Fruit fly (Drosophila melanogaster) whole organism, wandering third instar larva: ENCODE results near the gene Cyp310a1.

Experiments used
- Abd-B ChIP-seq: fragments of >200 bp; optimal IDR thresholded peaks from 2 replicates; lab custom pipeline; 2017; ENCODE audit warnings: missing biosample characterization, missing genetic modification characterization
- CG32264 ChIP-seq: fragments of 200-800 bp; sonication (Bioruptor generic); optimal IDR thresholded peaks from 2 replicates; lab custom pipeline; 2016; ENCODE audit warnings: missing biosample characterization, missing genetic modification characterization
- CG9705 ChIP-seq: fragments of 200-800 bp; sonication (Bioruptor generic); optimal IDR thresholded peaks from 2 replicates; lab custom pipeline; 2018; ENCODE audit warnings: missing biosample characterization, mild to moderate bottlenecking, missing genetic modification characterization
- CrebA ChIP-seq: fragments of 200-800 bp; sonication (Bioruptor generic); optimal IDR thresholded peaks from 2 replicates; lab custom pipeline; 2016; ENCODE audit warnings: missing biosample characterization, mild to moderate bottlenecking, missing genetic modification characterization, borderline replicate concordance
- Dfd ChIP-seq: fragments of >200 bp; optimal IDR thresholded peaks from 2 replicates; lab custom pipeline; 2017; ENCODE audit warnings: missing biosample characterization, missing genetic modification characterization
- Dif ChIP-seq: fragments of 200-275, 200-300 bp; sonication (Bioruptor generic); optimal IDR thresholded peaks from 2 replicates; lab custom pipeline; 2018; ENCODE audit warnings: missing biosample characterization, missing genetic modification characterization; ENCODE audit not compliant: partially characterized antibody
- GATAd ChIP-seq: sonication (Bioruptor generic); optimal IDR thresholded peaks from 2 replicates; lab custom pipeline; 2016; ENCODE audit warnings: missing biosample characterization, missing genetic modification characterization
- HLH106 ChIP-seq: fragments of 200-800 bp; optimal IDR thresholded peaks from 3 replicates; lab custom pipeline; 2019; ENCODE audit warnings: missing biosample characterization, mild to moderate bottlenecking, missing genetic modification characterization, moderate library complexity
- Hnf4 ChIP-seq: fragments of 200-800 bp; sonication (Bioruptor generic); optimal IDR thresholded peaks from 2 replicates; lab custom pipeline; 2016; ENCODE audit warnings: missing biosample characterization, mild to moderate bottlenecking, missing genetic modification characterization
- Hr83 ChIP-seq: fragments of 200-300 bp; sonication (Bioruptor generic); optimal IDR thresholded peaks from 2 replicates; lab custom pipeline; 2016; ENCODE audit warnings: missing biosample characterization, mild to moderate bottlenecking, missing genetic modification characterization, moderate library complexity; ENCODE audit not compliant: poor library complexity, severe bottlenecking
- Jra ChIP-seq: sonication (Bioruptor generic); optimal IDR thresholded peaks from 2 replicates; lab custom pipeline; 2016; ENCODE audit warnings: missing biosample characterization, missing genetic modification characterization
- Mio ChIP-seq: sonication (Bioruptor generic); optimal IDR thresholded peaks from 2 replicates; lab custom pipeline; 2016; ENCODE audit warnings: missing biosample characterization, missing genetic modification characterization
- Myc ChIP-seq: fragments of >200 bp; optimal IDR thresholded peaks from 2 replicates; lab custom pipeline; 2017
- N ChIP-seq: fragments of >200 bp; optimal IDR thresholded peaks from 2 replicates; lab custom pipeline; 2018; ENCODE audit warnings: missing biosample characterization, missing external identifiers, missing genetic modification characterization
- OdsH ChIP-seq: fragments of 200-800 bp; sonication (Bioruptor generic); optimal IDR thresholded peaks from 2 replicates; lab custom pipeline; 2016; ENCODE audit warnings: missing biosample characterization, mild to moderate bottlenecking, missing genetic modification characterization
- Rel ChIP-seq, 2 experiments: fragments of 200-800 bp; sonication (Bioruptor generic) in 1 of 2; optimal IDR thresholded peaks; 2 replicates in 1 of 2; 3 replicates in 1 of 2; lab custom pipeline; 2016 to 2019; ENCODE audit warnings: mild to moderate bottlenecking in 2 of 2, missing biosample characterization in 2 of 2, missing genetic modification characterization in 2 of 2, moderate library complexity in 1 of 2
- Sp1 ChIP-seq: fragments of 200-800 bp; sonication (Bioruptor generic); optimal IDR thresholded peaks from 3 replicates; lab custom pipeline; 2019; ENCODE audit warnings: missing biosample characterization, mild to moderate bottlenecking, missing genetic modification characterization, moderate library complexity
- Vsx2 ChIP-seq: fragments of 200-300, 225-300 bp; sonication (Bioruptor generic); optimal IDR thresholded peaks from 2 replicates; lab custom pipeline; 2018; ENCODE audit warnings: missing biosample characterization, missing genetic modification characterization; ENCODE audit not compliant: partially characterized antibody
- br ChIP-seq: fragments of 200-800 bp; sonication (Bioruptor generic); optimal IDR thresholded peaks from 2 replicates; lab custom pipeline; 2016; ENCODE audit warnings: missing biosample characterization, missing genetic modification characterization
- brk ChIP-seq: fragments of 200-800 bp; sonication (Bioruptor generic); optimal IDR thresholded peaks from 2 replicates; lab custom pipeline; 2016; ENCODE audit warnings: missing biosample characterization, mild to moderate bottlenecking, missing genetic modification characterization
- dl ChIP-seq, 2 experiments: fragments of 175-275, 200-275 bp in 1 of 2; fragments of 200-275 bp in 1 of 2; sonication (Bioruptor generic); optimal IDR thresholded peaks; lab custom pipeline; 2018; ENCODE audit warnings: mild to moderate bottlenecking in 2 of 2, missing biosample characterization in 2 of 2, missing genetic modification characterization in 2 of 2, moderate library complexity in 2 of 2; ENCODE audit not compliant: partially characterized antibody in 2 of 2, insufficient read depth in 1 of 2
- dmrt93B ChIP-seq: fragments of 200-800 bp; sonication (Bioruptor generic); optimal IDR thresholded peaks from 2 replicates; lab custom pipeline; 2018; ENCODE audit warnings: missing biosample characterization, mild to moderate bottlenecking, missing genetic modification characterization
- dsf ChIP-seq: sonication (Bioruptor generic); optimal IDR thresholded peaks from 2 replicates; lab custom pipeline; 2016; ENCODE audit warnings: missing biosample characterization, missing genetic modification characterization, borderline replicate concordance
- ey ChIP-seq: fragments of 200-800 bp; sonication (Bioruptor generic); optimal IDR thresholded peaks from 2 replicates; lab custom pipeline; 2016; ENCODE audit warnings: missing biosample characterization, missing genetic modification characterization
- foxo ChIP-seq, 2 experiments: fragments of 200-800 bp; sonication (Bioruptor generic); optimal IDR thresholded peaks; 2 replicates in 1 of 2; 3 replicates in 1 of 2; lab custom pipeline; 2016 to 2017; ENCODE audit warnings: missing biosample characterization in 2 of 2, missing genetic modification characterization in 2 of 2
- fru ChIP-seq: fragments of 200-800 bp; sonication (Bioruptor generic); optimal IDR thresholded peaks from 3 replicates; lab custom pipeline; 2016; ENCODE audit warnings: missing biosample characterization, mild to moderate bottlenecking, missing genetic modification characterization
- h ChIP-seq: fragments of 200-800 bp; sonication (Bioruptor generic); optimal IDR thresholded peaks from 3 replicates; lab custom pipeline; 2016; ENCODE audit warnings: missing biosample characterization, mild to moderate bottlenecking, missing genetic modification characterization
- jim ChIP-seq: fragments of 175-275, 200-325 bp; sonication (Bioruptor generic); optimal IDR thresholded peaks from 2 replicates; lab custom pipeline; 2016; ENCODE audit warnings: missing biosample characterization, mild to moderate bottlenecking, missing genetic modification characterization
- lola ChIP-seq: fragments of >200 bp; optimal IDR thresholded peaks from 2 replicates; lab custom pipeline; 2017; ENCODE audit warnings: missing biosample characterization, missing genetic modification characterization
- psq ChIP-seq: fragments of 200-800 bp; sonication (Bioruptor generic); optimal IDR thresholded peaks from 3 replicates; lab custom pipeline; 2017; ENCODE audit warnings: missing biosample characterization, mild to moderate bottlenecking, missing genetic modification characterization, moderate library complexity
- rgr ChIP-seq: fragments of 200-800 bp; sonication (Bioruptor generic); optimal IDR thresholded peaks from 3 replicates; lab custom pipeline; 2016; ENCODE audit warnings: missing biosample characterization, mild to moderate bottlenecking, missing genetic modification characterization
- sage ChIP-seq: fragments of 200-800 bp; sonication (Bioruptor generic); optimal IDR thresholded peaks from 2 replicates; lab custom pipeline; 2016; ENCODE audit warnings: missing biosample characterization, mild to moderate bottlenecking, missing genetic modification characterization
- sv ChIP-seq: fragments of 200-800 bp; sonication (Bioruptor generic); optimal IDR thresholded peaks from 3 replicates; lab custom pipeline; 2016; ENCODE audit warnings: missing biosample characterization, missing genetic modification characterization
- tai ChIP-seq: sonication (Bioruptor generic); optimal IDR thresholded peaks from 2 replicates; lab custom pipeline; 2016; ENCODE audit warnings: missing biosample characterization, missing genetic modification characterization
- woc ChIP-seq: sonication (Bioruptor generic); optimal IDR thresholded peaks from 2 replicates; lab custom pipeline; 2016; ENCODE audit warnings: missing biosample characterization, mild to moderate bottlenecking, missing genetic modification characterization

Gene Cyp310a1

dm6 chr2L:18626987-18627386 is 25.8 kb downstream of the Cyp310a1 start:
- TF ChIP-seq br (GFP tag; lab: Kevin White, UChicago) (peak; percentile 84), lola (GFP tag; lab: Kevin White, UChicago) (no peak), sv (peak; percentile 72), dl (GFP tag; optimal IDR thresholded peaks at IDR 0.05; lab: Kevin White, UChicago; ENCODE audit: insufficient read depth in 1 of 2, partially characterized antibody in 2 of 2) (no peak), HLH106 (tag; lab: Kevin White, UChicago) (peak; percentile 45), Mio (GFP tag; lab: Kevin White, UChicago) (no peak), tai (GFP tag; lab: Kevin White, UChicago) (peak; percentile 84), rgr (peak; percentile 92), sage (peak; percentile 61), jim (peak; percentile 82), Abd-B (GFP tag; lab: Kevin White, UChicago) (no peak), psq (GFP tag; lab: Kevin White, UChicago) (peak; percentile 67), CG9705 (GFP tag; lab: Kevin White, UChicago) (peak; percentile 14), OdsH (GFP tag; lab: Kevin White, UChicago) (peak; percentile 91), Hr83 (GFP tag; lab: Kevin White, UChicago) (peak; percentile 95), Rel (GFP tag; optimal IDR thresholded peaks at IDR 0.05; lab: Kevin White, UChicago) (peak; percentile 37), Rel (tag; optimal IDR thresholded peaks at IDR 0.05; lab: Kevin White, UChicago) (peak; percentile 61), h (peak; percentile 92), Sp1 (GFP tag; lab: Kevin White, UChicago) (peak; percentile 69), brk (GFP tag; lab: Kevin White, UChicago) (peak; percentile 87), Myc (lab: Kevin White, UChicago) (no peak), fru (GFP tag; lab: Kevin White, UChicago) (peak; percentile 79), CG32264 (GFP tag; lab: Kevin White, UChicago) (peak; percentile 78), woc (GFP tag; lab: Kevin White, UChicago) (peak; percentile 10), dmrt93B (GFP tag; lab: Kevin White, UChicago) (peak; percentile 38), Jra (peak; percentile 78), N (GFP tag; lab: Kevin White, UChicago) (no peak), CrebA (GFP tag; lab: Kevin White, UChicago) (peak; percentile 69), dsf (peak; percentile 46), GATAd (GFP tag; lab: Kevin White, UChicago) (no peak), ey (peak; percentile 63), Vsx2 (GFP tag; lab: Kevin White, UChicago) (no peak), foxo (GFP tag; optimal IDR thresholded peaks at IDR 0.05; lab: Kevin White, UChicago) (peak; percentile 26 to 76), Dfd (GFP tag; lab: Kevin White, UChicago) (no peak), Hnf4 (peak; percentile 90)
- TF ChIP-seq, all 38 proteins: peak for 25

dm6 chr2L:18625470-18625869 is 27.3 kb downstream of the Cyp310a1 start:
- TF ChIP-seq brk (GFP tag; lab: Kevin White, UChicago) (no peak), Dif (GFP tag; lab: Kevin White, UChicago) (no peak), OdsH (GFP tag; lab: Kevin White, UChicago) (no peak), Vsx2 (GFP tag; lab: Kevin White, UChicago) (no peak), GATAd (GFP tag; lab: Kevin White, UChicago) (no peak), CG9705 (GFP tag; lab: Kevin White, UChicago) (no peak), h (no peak), HLH106 (tag; lab: Kevin White, UChicago) (no peak), Jra (no peak), dsf (no peak), dl (GFP tag; optimal IDR thresholded peaks at IDR 0.05; lab: Kevin White, UChicago; ENCODE audit: insufficient read depth in 1 of 2, partially characterized antibody in 2 of 2) (no peak), Sp1 (GFP tag; lab: Kevin White, UChicago) (no peak), psq (GFP tag; lab: Kevin White, UChicago) (no peak), fru (GFP tag; lab: Kevin White, UChicago) (no peak), woc (GFP tag; lab: Kevin White, UChicago) (no peak), Mio (GFP tag; lab: Kevin White, UChicago) (no peak), Hr83 (GFP tag; lab: Kevin White, UChicago) (no peak), Myc (lab: Kevin White, UChicago) (no peak), Hnf4 (no peak), Abd-B (GFP tag; lab: Kevin White, UChicago) (no peak)
